Fruit fly (Drosophila melanogaster) whole organism, wandering third instar larva: Measurements from ENCODE around the gene pall.

Source experiments
- lola ChIP-seq: fragments of >200 bp; optimal IDR thresholded peaks from 2 replicates; lab custom pipeline; 2017; ENCODE audit warnings: missing biosample characterization, missing genetic modification characterization
- pan ChIP-seq: fragments of >200 bp; optimal IDR thresholded peaks from 2 replicates; lab custom pipeline; 2017
- woc ChIP-seq: sonication (Bioruptor generic); optimal IDR thresholded peaks from 2 replicates; lab custom pipeline; 2016; ENCODE audit warnings: missing biosample characterization, mild to moderate bottlenecking, missing genetic modification characterization

DNA sequence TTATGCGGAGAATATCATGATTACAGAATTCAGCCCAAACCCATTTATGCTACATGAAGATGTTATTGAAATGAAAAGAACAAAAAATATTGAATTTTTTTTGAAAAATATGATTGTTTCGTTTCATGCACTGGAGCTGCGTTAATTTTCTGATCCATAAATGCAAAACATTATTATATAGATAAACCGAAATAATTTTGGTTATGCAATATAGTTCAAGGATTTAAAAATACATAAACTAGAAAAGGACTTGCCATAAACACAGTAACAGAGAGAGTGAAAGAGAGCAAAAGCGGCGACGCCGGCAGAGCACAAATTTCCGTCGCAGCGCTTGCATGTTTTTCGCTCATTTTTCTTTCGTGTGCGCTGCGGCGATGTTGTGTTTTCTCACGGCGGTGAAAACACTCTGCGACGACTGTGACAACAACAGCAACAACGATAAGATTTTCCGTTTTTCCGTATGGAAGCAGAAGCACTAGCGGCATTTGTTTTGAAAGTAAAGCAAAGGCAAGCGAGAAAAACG, 25.3 kb downstream of the pall start:
- TF ChIP-seq pan (lab: Kevin White, UChicago): no peak
- no peak for TF ChIP-seq lola (GFP tag; lab: Kevin White, UChicago)
- TF ChIP-seq woc: peak; percentile 89
